Worm (Caenorhabditis elegans) whole organism, L1 larva: ENCODE results near the gene smi-1.
A peak's percentile ranks its signal among the peaks of the same experiment; 100 is the strongest.

Experiments used
- C04F5.9 ChIP-seq: sonication (generic microtip); optimal IDR thresholded peaks from 2 replicates; lab custom pipeline; 2016; ENCODE audit warnings: missing genetic modification characterization, missing compliant biosample characterization
- C16A3.4 ChIP-seq: fragments of 150-350 bp; optimal IDR thresholded peaks from 2 replicates; lab custom pipeline; 2014; ENCODE audit warnings: missing biosample characterization, missing genetic modification characterization
- aly-2 ChIP-seq: fragments of 150-350 bp; optimal IDR thresholded peaks from 2 replicates; lab custom pipeline; 2014; ENCODE audit warnings: missing biosample characterization, missing genetic modification characterization
- ceh-63 ChIP-seq: fragments of 200-800 bp; sonication (Bioruptor generic); optimal IDR thresholded peaks from 2 replicates; lab custom pipeline; 2018; ENCODE audit warnings: mild to moderate bottlenecking, missing genetic modification characterization, missing compliant biosample characterization
- ceh-82 ChIP-seq, 3 experiments: fragments of 150-350 bp in 1 of 3; sonication (generic microtip) in 2 of 3; optimal IDR thresholded peaks; 2 replicates each; lab custom pipeline; 2014 to 2017; ENCODE audit warnings: missing biosample characterization in 3 of 3, missing genetic modification characterization in 3 of 3
- ceh-88 ChIP-seq: fragments of 200-800 bp; sonication (Bioruptor generic); IDR thresholded peaks from 2 replicates; pipeline ENCODE4 v1.3.6; 2022; ENCODE audit warnings: missing genetic modification characterization, missing compliant biosample characterization
- ces-1 ChIP-seq: fragments of 150-350 bp; optimal IDR thresholded peaks from 2 replicates; lab custom pipeline; 2014; ENCODE audit warnings: missing biosample characterization, missing genetic modification reagents, missing genetic modification characterization
- dpl-1 ChIP-seq, 3 experiments: fragments of 150-350 bp in 2 of 3; sonication (generic microtip) in 1 of 3; optimal IDR thresholded peaks; 2 replicates each; lab custom pipeline; 2014 to 2017; ENCODE audit warnings: missing biosample characterization in 3 of 3, missing genetic modification characterization in 3 of 3, missing genetic modification reagents in 3 of 3
- dsc-1 ChIP-seq: sonication (generic microtip); optimal IDR thresholded peaks from 2 replicates; lab custom pipeline; 2016; ENCODE audit warnings: mild to moderate bottlenecking, missing genetic modification characterization, missing compliant biosample characterization
- efl-1 ChIP-seq, 4 experiments: fragments of 150-350 bp; optimal IDR thresholded peaks in 3 of 4; peaks in 1 of 4; 1 replicate in 1 of 4; 2 replicates in 3 of 4; lab custom pipeline; 2014; ENCODE audit warnings: missing biosample characterization in 2 of 4, missing genetic modification characterization in 2 of 4, missing genetic modification reagents in 2 of 4
- egl-13 ChIP-seq: sonication (generic microtip); optimal IDR thresholded peaks from 2 replicates; lab custom pipeline; 2016; ENCODE audit warnings: missing genotype, missing genetic modification reagents, missing genetic modification characterization, missing compliant biosample characterization
- egl-27 ChIP-seq, 2 experiments: fragments of 150-350 bp in 1 of 2; sonication (generic microtip); optimal IDR thresholded peaks; 3 replicates each; lab custom pipeline; 2017 to 2018; ENCODE audit warnings: missing biosample characterization in 2 of 2, missing genetic modification characterization in 2 of 2, missing genetic modification reagents in 2 of 2
- elt-2 ChIP-seq: sonication (generic microtip); optimal IDR thresholded peaks from 2 replicates; lab custom pipeline; 2016; ENCODE audit warnings: missing genetic modification characterization, mild to moderate bottlenecking, inconsistent platforms, missing compliant biosample characterization, missing genetic modification reagents
- elt-3 ChIP-seq, 6 experiments: fragments of 150-350 bp in 1 of 6; sonication (generic microtip); optimal IDR thresholded peaks; 2 replicates each; lab custom pipeline; 2017 to 2018; ENCODE audit warnings: missing biosample characterization in 6 of 6, missing genetic modification characterization in 6 of 6, inconsistent platforms in 1 of 6
- ets-5 ChIP-seq: fragments of 200-800 bp; sonication (Bioruptor generic); IDR thresholded peaks from 2 replicates; pipeline ENCODE4 v1.3.6; 2022; ENCODE audit warnings: missing genetic modification characterization, missing compliant biosample characterization
- fkh-4 ChIP-seq: sonication (generic microtip); optimal IDR thresholded peaks from 2 replicates; lab custom pipeline; 2016; ENCODE audit warnings: missing compliant biosample characterization, missing genetic modification characterization, borderline replicate concordance
- fkh-8 ChIP-seq: sonication (generic microtip); optimal IDR thresholded peaks from 2 replicates; lab custom pipeline; 2016; ENCODE audit warnings: mild to moderate bottlenecking, missing genetic modification characterization, missing compliant biosample characterization
- grh-1 ChIP-seq: fragments of 200-800 bp; sonication (Bioruptor generic); IDR thresholded peaks from 2 replicates; pipeline ENCODE4 v1.3.6; 2022; ENCODE audit warnings: missing genetic modification reagents, missing genetic modification characterization, missing compliant biosample characterization
- hlh-17 ChIP-seq: fragments of 200-800 bp; sonication (Bioruptor generic); optimal IDR thresholded peaks from 2 replicates; lab custom pipeline; 2018; ENCODE audit warnings: missing genetic modification characterization, mild to moderate bottlenecking, missing compliant biosample characterization, moderate library complexity, borderline replicate concordance
- lin-13 ChIP-seq: fragments of 150-350 bp; optimal IDR thresholded peaks from 2 replicates; lab custom pipeline; 2014; ENCODE audit warnings: missing biosample characterization, missing genetic modification reagents, missing genetic modification characterization
- lin-15B ChIP-seq: fragments of 150-350 bp; sonication (generic microtip); optimal IDR thresholded peaks from 3 replicates; lab custom pipeline; 2014; ENCODE audit warnings: missing biosample characterization, missing genetic modification characterization
- lin-35 ChIP-seq, 2 experiments: fragments of 150-350 bp; optimal IDR thresholded peaks; 2 replicates each; lab custom pipeline; 2014; ENCODE audit warnings: missing biosample characterization in 2 of 2, missing genetic modification characterization in 2 of 2, missing genetic modification reagents in 2 of 2
- lin-39 ChIP-seq: fragments of 150-350 bp; optimal IDR thresholded peaks from 2 replicates; lab custom pipeline; 2014; ENCODE audit warnings: missing biosample characterization, missing genetic modification reagents, missing genetic modification characterization
- lir-3 ChIP-seq: sonication (generic microtip); optimal IDR thresholded peaks from 2 replicates; lab custom pipeline; 2016; ENCODE audit warnings: mild to moderate bottlenecking, missing genetic modification characterization, moderate library complexity, missing compliant biosample characterization; ENCODE audit not compliant: poor library complexity
- lsy-2 ChIP-seq, 2 experiments: fragments of 150-350 bp; optimal IDR thresholded peaks; 2 replicates each; lab custom pipeline; 2014; ENCODE audit warnings: missing biosample characterization in 2 of 2, missing genetic modification characterization in 2 of 2
- mab-9 ChIP-seq: fragments of 200-800 bp; sonication (Bioruptor generic); IDR thresholded peaks from 2 replicates; pipeline ENCODE4 v1.3.6; 2022; ENCODE audit warnings: missing genetic modification reagents, missing genetic modification characterization, missing compliant biosample characterization
- mdl-1 ChIP-seq, 2 experiments: fragments of 150-350 bp; optimal IDR thresholded peaks; 2 replicates each; lab custom pipeline; 2014 to 2017; ENCODE audit warnings: missing biosample characterization in 2 of 2, missing genetic modification characterization in 2 of 2, inconsistent platforms in 1 of 2
- nhr-12 ChIP-seq: sonication (generic microtip); optimal IDR thresholded peaks from 2 replicates; lab custom pipeline; 2017; ENCODE audit warnings: missing biosample characterization, missing genetic modification characterization
- nhr-19 ChIP-seq: fragments of 200-800 bp; sonication (Bioruptor generic); conservative IDR thresholded peaks from 2 replicates; pipeline ENCODE4 v1.3.6; 2022; ENCODE audit warnings: missing genetic modification characterization, missing compliant biosample characterization
- nhr-237 ChIP-seq: fragments of 150-350 bp; optimal IDR thresholded peaks from 2 replicates; lab custom pipeline; 2014; ENCODE audit warnings: missing biosample characterization, missing genetic modification characterization
- nhr-47 ChIP-seq: sonication (generic microtip); optimal IDR thresholded peaks from 2 replicates; lab custom pipeline; 2016; ENCODE audit warnings: mild to moderate bottlenecking, missing genetic modification characterization, moderate library complexity, missing compliant biosample characterization
- nhr-71 ChIP-seq: sonication (generic microtip); optimal IDR thresholded peaks from 2 replicates; lab custom pipeline; 2016; ENCODE audit warnings: mild to moderate bottlenecking, missing genetic modification characterization, moderate library complexity, missing compliant biosample characterization
- nhr-76 ChIP-seq: sonication (generic microtip); optimal IDR thresholded peaks from 2 replicates; lab custom pipeline; 2017; ENCODE audit warnings: missing biosample characterization, missing genetic modification characterization
- pag-3 ChIP-seq: sonication (generic microtip); optimal IDR thresholded peaks from 2 replicates; lab custom pipeline; 2017; ENCODE audit warnings: missing genetic modification characterization, mild to moderate bottlenecking, missing compliant biosample characterization, antibody characterized with exemption, borderline replicate concordance; ENCODE audit not compliant: insufficient read depth
- pqm-1 ChIP-seq: sonication (generic microtip); optimal IDR thresholded peaks from 3 replicates; lab custom pipeline; 2017; ENCODE audit warnings: missing biosample characterization, missing genetic modification characterization
- skn-1 ChIP-seq: fragments of 150-350 bp; optimal IDR thresholded peaks from 2 replicates; lab custom pipeline; 2014; ENCODE audit warnings: missing biosample characterization, missing genetic modification characterization
- sox-4 ChIP-seq: sonication (generic microtip); optimal IDR thresholded peaks from 2 replicates; lab custom pipeline; 2016; ENCODE audit warnings: missing genetic modification characterization, missing compliant biosample characterization
- tbx-2 ChIP-seq: sonication (generic microtip); optimal IDR thresholded peaks from 2 replicates; lab custom pipeline; 2016; ENCODE audit warnings: missing genetic modification characterization, missing compliant biosample characterization
- tlp-1 ChIP-seq: fragments of 150-350 bp; optimal IDR thresholded peaks from 2 replicates; lab custom pipeline; 2014; ENCODE audit warnings: missing biosample characterization, missing genetic modification characterization
- unc-130 ChIP-seq: fragments of 150-350 bp; optimal IDR thresholded peaks from 2 replicates; lab custom pipeline; 2017; ENCODE audit warnings: missing biosample characterization, missing genetic modification characterization, inconsistent platforms
- unc-30 ChIP-seq: sonication (generic microtip); optimal IDR thresholded peaks from 2 replicates; lab custom pipeline; 2017; ENCODE audit warnings: missing biosample characterization, missing genetic modification characterization
- unc-98 ChIP-seq: fragments of 200-800 bp; sonication (Bioruptor generic); IDR thresholded peaks from 2 replicates; pipeline ENCODE4 v1.3.6; 2022; ENCODE audit warnings: missing genetic modification characterization, missing compliant biosample characterization
- xbp-1 ChIP-seq: sonication (generic microtip); optimal IDR thresholded peaks from 2 replicates; lab custom pipeline; 2016; ENCODE audit warnings: missing genetic modification characterization, missing compliant biosample characterization
- zag-1 ChIP-seq: fragments of 150-350 bp; optimal IDR thresholded peaks from 2 replicates; lab custom pipeline; 2014; ENCODE audit warnings: missing biosample characterization, missing genetic modification characterization
- ztf-11 ChIP-seq, 2 experiments: sonication (generic microtip); optimal IDR thresholded peaks; 2 replicates each; lab custom pipeline; 2016 to 2017; ENCODE audit warnings: missing genetic modification characterization in 2 of 2, missing biosample characterization in 1 of 2, missing compliant biosample characterization in 1 of 2

The smi-1 gene

ce11 chrIII:1922516-1922915 lies 44.4 kb downstream of the smi-1 start (continued):
- TF ChIP-seq ces-1 (GFP tag; lab: Kevin White, UChicago), result no peak
- no peak for TF ChIP-seq lir-3 (tag; lab: Kevin White, UChicago)
- TF ChIP-seq nhr-71 (tag; lab: Kevin White, UChicago), result peak; percentile 73
- no peak for TF ChIP-seq lin-13 (GFP tag; lab: Kevin White, UChicago)
- TF ChIP-seq nhr-47 (tag; lab: Kevin White, UChicago), result peak; percentile 87
- TF ChIP-seq fkh-4 (tag; lab: Kevin White, UChicago), result peak; percentile 83
- no peak for TF ChIP-seq nhr-237
- no peak for TF ChIP-seq aly-2 (tag; lab: Kevin White, UChicago)
- TF ChIP-seq ets-5 (GFP tag; lab: Robert Waterston, UW), result no peak
- TF ChIP-seq unc-98, result no peak
- no peak for TF ChIP-seq elt-2 (tag; lab: Kevin White, UChicago)
- no peak for TF ChIP-seq nhr-76 (tag; lab: Kevin White, UChicago)
- no peak for TF ChIP-seq C04F5.9 (tag; lab: Kevin White, UChicago)
- no peak for TF ChIP-seq efl-1 (optimal IDR thresholded peaks at IDR 0.05; lab: Kevin White, UChicago)
- TF ChIP-seq efl-1 (GFP tag; optimal IDR thresholded peaks at IDR 0.05 in 1 of 2; lab: Kevin White, UChicago), result no peak
- TF ChIP-seq lin-15B (tag; lab: Kevin White, UChicago), result no peak
- TF ChIP-seq unc-130 (tag; lab: Kevin White, UChicago), result no peak

DNA sequence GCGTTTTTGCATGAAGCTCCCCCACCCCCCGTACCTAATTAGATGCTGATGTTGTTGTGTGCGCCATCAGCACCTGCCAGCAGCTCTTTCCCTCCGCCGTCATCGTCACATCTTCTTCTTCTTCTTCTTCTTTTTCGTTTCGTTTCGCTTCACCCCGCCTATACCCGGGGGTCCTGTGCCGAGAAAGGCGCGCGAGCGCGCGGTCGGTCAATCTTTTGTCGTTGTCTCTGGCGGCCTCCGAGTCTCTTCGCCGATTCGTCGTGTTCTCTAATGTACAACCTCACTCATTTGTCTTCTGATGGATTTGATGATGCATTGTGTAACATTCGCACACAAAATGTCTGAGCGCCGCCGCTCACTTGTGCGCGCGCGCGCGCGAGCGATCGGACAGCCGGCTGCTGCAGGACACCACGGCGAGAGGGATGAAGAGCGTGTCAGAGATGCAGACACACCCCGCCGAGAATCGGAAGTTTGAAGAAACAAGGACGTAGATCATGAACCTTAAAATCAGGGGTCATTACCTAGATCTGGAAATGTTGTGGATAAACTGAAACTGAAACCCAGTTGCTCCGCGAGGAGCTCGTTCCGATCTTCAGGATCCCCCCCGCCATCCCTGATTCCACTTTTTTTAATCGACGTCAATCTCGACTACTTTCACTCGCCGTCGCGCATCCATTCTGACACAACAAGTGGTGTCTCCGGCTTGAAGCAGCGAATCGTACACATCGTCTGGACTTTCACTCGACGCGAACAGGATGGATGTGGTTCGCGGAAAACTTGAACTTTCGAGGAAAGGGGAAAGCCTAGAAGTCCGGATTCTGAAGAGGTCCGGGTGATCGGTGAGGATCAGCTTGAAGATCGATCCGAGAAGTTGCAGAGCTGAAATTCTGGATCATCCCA lies 45.5 kb downstream of the smi-1 start:
- TF ChIP-seq ets-5 (GFP tag; lab: Robert Waterston, UW) (no peak), nhr-237 (peak; percentile 69), unc-30 (tag; lab: Kevin White, UChicago) (no peak), fkh-4 (tag; lab: Kevin White, UChicago) (peak; percentile 30), pqm-1 (tag; lab: Kevin White, UChicago) (no peak), hlh-17 (GFP tag; lab: Kevin White, UChicago) (no peak), elt-3 (tag; optimal IDR thresholded peaks at IDR 0.05; lab: Kevin White, UChicago) (peak in 5 of 6 experiments; percentile 40 to 86 (median 76)), tlp-1 (tag; lab: Kevin White, UChicago) (no peak), egl-13 (tag; lab: Kevin White, UChicago) (peak; percentile 82), mdl-1 (tag; optimal IDR thresholded peaks at IDR 0.05; lab: Kevin White, UChicago) (peak; percentile 47 to 92), ces-1 (GFP tag; lab: Kevin White, UChicago) (no peak), ceh-63 (GFP tag; lab: Kevin White, UChicago) (no peak), nhr-19 (GFP tag; lab: Robert Waterston, UW) (peak; percentile 96), sox-4 (tag; lab: Kevin White, UChicago) (peak; percentile 84), lsy-2 (tag; optimal IDR thresholded peaks at IDR 0.05; lab: Kevin White, UChicago) (peak; percentile 87 to 88), mab-9 (GFP tag; lab: Robert Waterston, UW) (peak; percentile 83), zag-1 (tag; lab: Kevin White, UChicago) (peak; percentile 45), grh-1 (GFP tag; lab: Robert Waterston, UW) (peak; percentile 92), fkh-8 (tag; lab: Kevin White, UChicago) (peak; percentile 97), nhr-47 (tag; lab: Kevin White, UChicago) (peak; percentile 96), nhr-12 (tag; lab: Kevin White, UChicago) (no peak), lin-35 (GFP tag; optimal IDR thresholded peaks at IDR 0.05; lab: Kevin White, UChicago) (peak; percentile 49 to 82), dsc-1 (peak; percentile 96), pag-3 (tag; lab: Kevin White, UChicago) (no peak), ztf-11 (tag; optimal IDR thresholded peaks at IDR 0.05; lab: Kevin White, UChicago) (peak in 1 of 2 experiments; percentile 74), ceh-82 (tag; optimal IDR thresholded peaks at IDR 0.05; lab: Kevin White, UChicago) (peak; percentile 56 to 83 (median 82)), unc-98 (peak; percentile 30; the same call in 1 of the 2 replicates), tbx-2 (peak; percentile 97), C16A3.4 (peak; percentile 74), ceh-88 (peak; percentile 90), skn-1 (tag; lab: Kevin White, UChicago) (peak; percentile 95), dpl-1 (GFP tag; optimal IDR thresholded peaks at IDR 0.05; lab: Kevin White, UChicago) (peak; percentile 59 to 65 (median 63)), lin-39 (peak; percentile 90), unc-130 (tag; lab: Kevin White, UChicago) (peak; percentile 56), xbp-1 (tag; lab: Kevin White, UChicago) (peak; percentile 79), egl-27 (tag; optimal IDR thresholded peaks at IDR 0.05; lab: Kevin White, UChicago) (peak; percentile 94), nhr-76 (tag; lab: Kevin White, UChicago) (no peak), C04F5.9 (tag; lab: Kevin White, UChicago) (peak; percentile 51)
